Worm (Caenorhabditis elegans) whole organism, L3 larva: Measurements from ENCODE around the gene sysm-1.

Experiments used
- ceh-82 ChIP-seq: fragments of 150-350 bp; optimal IDR thresholded peaks from 2 replicates; lab custom pipeline; 2014; ENCODE audit warnings: missing biosample characterization, missing genetic modification characterization
- elt-3 ChIP-seq, 3 experiments: fragments of 150-350 bp in 1 of 3; sonication (generic microtip) in 2 of 3; optimal IDR thresholded peaks; 2 replicates in 2 of 3; 4 replicates in 1 of 3; lab custom pipeline; 2014 to 2017; ENCODE audit warnings: missing biosample characterization in 3 of 3, missing genetic modification characterization in 3 of 3
- fkh-10 ChIP-seq: sonication (generic microtip); optimal IDR thresholded peaks from 2 replicates; lab custom pipeline; 2017; ENCODE audit warnings: missing biosample characterization, missing genetic modification reagents, missing genetic modification characterization
- fos-1 ChIP-seq: fragments of 150-350 bp; optimal IDR thresholded peaks from 2 replicates; lab custom pipeline; 2014; ENCODE audit warnings: missing biosample characterization, missing genetic modification characterization
- nhr-11 ChIP-seq: fragments of 150-350 bp; optimal IDR thresholded peaks from 2 replicates; lab custom pipeline; 2014; ENCODE audit warnings: missing biosample characterization, missing genetic modification characterization
- nhr-237 ChIP-seq: fragments of 150-350 bp; optimal IDR thresholded peaks from 2 replicates; lab custom pipeline; 2014; ENCODE audit warnings: missing biosample characterization, missing genetic modification characterization
- snpc-4 ChIP-seq: fragments of 150-350 bp; optimal IDR thresholded peaks from 2 replicates; lab custom pipeline; 2014; ENCODE audit warnings: missing biosample characterization, missing genetic modification characterization
- unc-62 ChIP-seq: fragments of 150-350 bp; sonication (generic microtip); optimal IDR thresholded peaks from 4 replicates; lab custom pipeline; 2014; ENCODE audit warnings: missing biosample characterization, missing genetic modification reagents, missing genetic modification characterization
- zag-1 ChIP-seq: fragments of 150-350 bp; optimal IDR thresholded peaks from 2 replicates; lab custom pipeline; 2014; ENCODE audit warnings: missing biosample characterization, missing genetic modification characterization
- ztf-11 ChIP-seq: fragments of 150-350 bp; optimal IDR thresholded peaks from 2 replicates; lab custom pipeline; 2014; ENCODE audit warnings: missing biosample characterization, missing genetic modification characterization

DNA sequence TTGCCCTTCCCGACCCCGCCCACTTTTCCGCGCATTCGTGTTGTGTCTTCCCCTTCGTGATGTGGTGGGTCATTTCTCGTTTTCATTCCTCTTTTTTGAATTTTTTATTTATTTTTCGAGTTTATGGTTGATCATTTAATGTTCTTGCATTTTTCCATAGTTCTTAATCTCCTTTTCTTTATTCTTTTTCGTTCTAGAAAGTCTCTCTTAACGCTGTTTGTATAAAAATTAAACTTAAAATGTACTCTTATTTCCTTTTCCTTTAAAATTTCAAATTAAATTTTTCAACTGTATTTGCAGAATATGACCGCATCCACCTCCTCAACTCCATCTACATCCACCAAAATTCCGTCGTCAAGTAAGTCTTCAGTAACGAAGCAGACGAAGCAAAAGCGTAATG lies 3.3 kb upstream of the sysm-1 start, which contains the start of gene hlh-3:
- no peak for TF ChIP-seq nhr-11
- no peak for TF ChIP-seq ceh-82 (tag; lab: Kevin White, UChicago)
- TF ChIP-seq snpc-4 (tag; lab: Kevin White, UChicago), result no peak
- no peak for TF ChIP-seq unc-62 (GFP tag; lab: Kevin White, UChicago)
- no peak for TF ChIP-seq zag-1 (tag; lab: Kevin White, UChicago)
- TF ChIP-seq elt-3 (tag; optimal IDR thresholded peaks at IDR 0.05; lab: Kevin White, UChicago), result no peak
- TF ChIP-seq ztf-11 (tag; lab: Kevin White, UChicago), result no peak
- no peak for TF ChIP-seq fos-1 (tag; lab: Kevin White, UChicago)
- no peak for TF ChIP-seq nhr-237
- TF ChIP-seq fkh-10 (GFP tag; lab: Kevin White, UChicago), result no peak
